Worm (Caenorhabditis elegans): ENCODE results near the gene mel-32.

DNA sequence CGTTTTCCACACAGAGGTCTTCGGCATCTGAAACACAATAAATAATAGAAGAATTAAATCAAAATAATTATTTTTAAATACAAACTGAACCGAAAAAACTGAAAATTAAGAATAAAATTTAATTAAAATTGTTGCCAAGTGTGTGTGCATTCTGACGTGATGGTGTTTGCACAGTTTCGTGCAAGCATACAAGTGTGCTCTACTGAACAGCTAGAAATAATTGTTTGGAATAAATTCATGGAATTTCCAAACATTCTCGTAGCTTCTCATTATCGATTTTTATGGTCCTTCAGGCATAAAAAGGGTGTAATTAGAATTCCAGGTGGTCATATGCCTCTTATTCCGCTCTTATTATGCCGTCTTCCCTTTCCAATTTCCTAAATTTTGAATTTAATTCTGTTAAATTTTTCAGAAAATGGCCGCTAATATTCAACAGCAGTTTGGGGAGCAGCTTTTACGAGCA, 11.0 kb downstream of the mel-32 start, which contains the start of the genes mrps-17 and txdc-9:
- TF ChIP-seq pag-3 (tag; optimal IDR thresholded peaks at IDR 0.05; ENCODE audit: borderline replicate concordance, insufficient read depth) (no peak), nhr-77 (tag; optimal IDR thresholded peaks at IDR 0.05) (peak; percentile 30), nhr-12 (tag; optimal IDR thresholded peaks at IDR 0.05) (no peak), vab-15 (tag; optimal IDR thresholded peaks at IDR 0.05) (peak; percentile 86), blmp-1 (tag; optimal IDR thresholded peaks at IDR 0.05) (no peak), snu-23 (GFP tag; optimal IDR thresholded peaks at IDR 0.05) (peak; percentile 82)

Measured in whole organism, L1 larva.